Fruit fly (Drosophila melanogaster) whole organism, embryonic: ENCODE results near the gene CG9008.

ENCODE experiments used
- ATbp ChIP-seq: fragments of 200-800 bp; sonication (Bioruptor generic); optimal IDR thresholded peaks from 2 replicates; lab custom pipeline; 2017; ENCODE audit warnings: missing biosample characterization, mild to moderate bottlenecking, missing genetic modification characterization, missing genetic modification reagents
- Abd-B ChIP-seq: fragments of 200-800 bp; sonication (Bioruptor generic); optimal IDR thresholded peaks from 2 replicates; lab custom pipeline; 2018; ENCODE audit warnings: missing biosample characterization, mild to moderate bottlenecking, missing genetic modification characterization, moderate library complexity
- CG10431 ChIP-seq: fragments of 200-800 bp; sonication (Bioruptor generic); optimal IDR thresholded peaks from 3 replicates; lab custom pipeline; 2018; ENCODE audit warnings: missing biosample characterization, mild to moderate bottlenecking, missing genetic modification characterization
- CG10654 ChIP-seq: fragments of 200-800 bp; sonication (Bioruptor generic); optimal IDR thresholded peaks from 2 replicates; lab custom pipeline; 2016; ENCODE audit warnings: missing biosample characterization, missing genetic modification characterization
- CG10959 ChIP-seq: fragments of 200-800 bp; sonication (Bioruptor generic); IDR thresholded peaks from 2 replicates; pipeline ENCODE4 v1.3.6; 2022; ENCODE audit warnings: missing biosample characterization, missing genetic modification characterization
- CG11456 ChIP-seq: fragments of 200-800 bp; sonication (Bioruptor generic); IDR thresholded peaks from 3 replicates; pipeline ENCODE4 v1.3.6; 2022; ENCODE audit warnings: missing biosample characterization, missing genetic modification characterization
- CG11696 ChIP-seq: fragments of 200-800 bp; sonication (Bioruptor generic); IDR thresholded peaks from 2 replicates; pipeline ENCODE4 v1.3.6; 2022; ENCODE audit warnings: missing biosample characterization, missing genetic modification characterization
- CG12071 ChIP-seq: fragments of 200-800 bp; sonication (Bioruptor generic); optimal IDR thresholded peaks from 3 replicates; lab custom pipeline; 2018; ENCODE audit warnings: missing biosample characterization, mild to moderate bottlenecking, missing genetic modification characterization
- CG12104 ChIP-seq: fragments of 200-800 bp; sonication (Bioruptor generic); optimal IDR thresholded peaks from 3 replicates; lab custom pipeline; 2016; ENCODE audit warnings: missing biosample characterization, missing genetic modification characterization
- CG13775 ChIP-seq: fragments of 200-800 bp; sonication (Bioruptor generic); optimal IDR thresholded peaks from 3 replicates; lab custom pipeline; 2017; ENCODE audit warnings: missing biosample characterization, mild to moderate bottlenecking, missing genetic modification characterization
- CG14050 ChIP-seq: fragments of 200-800 bp; sonication (Bioruptor generic); IDR thresholded peaks from 3 replicates; pipeline ENCODE4 v1.3.6; 2022; ENCODE audit warnings: missing biosample characterization, missing genetic modification characterization
- CG1529 ChIP-seq: fragments of 200-800 bp; sonication (Bioruptor generic); optimal IDR thresholded peaks from 3 replicates; lab custom pipeline; 2018; ENCODE audit warnings: missing biosample characterization, missing genetic modification characterization
- CG1603 ChIP-seq: fragments of 200-800 bp; sonication (Bioruptor generic); optimal IDR thresholded peaks from 2 replicates; lab custom pipeline; 2019; ENCODE audit warnings: missing biosample characterization, mild to moderate bottlenecking, missing genetic modification characterization, moderate library complexity
- CG2129 ChIP-seq: fragments of 200-800 bp; sonication (Bioruptor generic); IDR thresholded peaks from 2 replicates; pipeline ENCODE4 v1.3.6; 2022; ENCODE audit warnings: missing biosample characterization, missing genetic modification characterization; ENCODE audit not compliant: partially characterized antibody
- CG33557 ChIP-seq: fragments of 200-800 bp; sonication (Bioruptor generic); optimal IDR thresholded peaks from 2 replicates; lab custom pipeline; 2019; ENCODE audit warnings: missing biosample characterization, mild to moderate bottlenecking, missing genetic modification characterization, moderate library complexity
- CG5180 ChIP-seq: fragments of 200-800 bp; sonication (Bioruptor generic); optimal IDR thresholded peaks from 3 replicates; lab custom pipeline; 2017; ENCODE audit warnings: missing biosample characterization, missing genetic modification characterization, mild to moderate bottlenecking, moderate library complexity, missing genetic modification reagents
- Dek ChIP-seq: fragments of 200-800 bp; sonication (Bioruptor generic); optimal IDR thresholded peaks from 3 replicates; lab custom pipeline; 2019; ENCODE audit warnings: missing biosample characterization, mild to moderate bottlenecking, missing genetic modification characterization, moderate library complexity
- Elba2 ChIP-seq: fragments of 200-800 bp; sonication (Bioruptor generic); optimal IDR thresholded peaks from 3 replicates; lab custom pipeline; 2016; ENCODE audit warnings: missing biosample characterization, missing genetic modification characterization
- Ets65A ChIP-seq: fragments of 200-800 bp; sonication (Bioruptor generic); peaks from one replicate; lab custom pipeline; 2016; ENCODE audit warnings: missing biosample characterization, missing genetic modification characterization
- Fer3 ChIP-seq: fragments of 200-800 bp; sonication (Bioruptor generic); optimal IDR thresholded peaks from 2 replicates; lab custom pipeline; 2018; ENCODE audit warnings: missing biosample characterization, mild to moderate bottlenecking, missing genetic modification characterization, moderate library complexity
- Gsc ChIP-seq: fragments of 200-800 bp; sonication (Bioruptor generic); IDR thresholded peaks from 2 replicates; pipeline ENCODE4 v1.3.6; 2022; ENCODE audit warnings: missing biosample characterization, missing genetic modification characterization
- HLH3B ChIP-seq: fragments of 200-800 bp; sonication (Bioruptor generic); IDR thresholded peaks from 2 replicates; pipeline ENCODE4 v1.3.6; 2022; ENCODE audit warnings: missing biosample characterization, missing genetic modification characterization
- HLH4C ChIP-seq: fragments of 200-800 bp; sonication (Bioruptor generic); IDR thresholded peaks from 3 replicates; pipeline ENCODE4 v1.3.6; 2022; ENCODE audit warnings: missing biosample characterization, missing genetic modification characterization; ENCODE audit not compliant: partially characterized antibody
- Hmx ChIP-seq: fragments of 200-800 bp; sonication (Bioruptor generic); optimal IDR thresholded peaks from 2 replicates; lab custom pipeline; 2016; ENCODE audit warnings: missing biosample characterization, missing genetic modification characterization
- Hr3 ChIP-seq: fragments of 200-800 bp; sonication (Bioruptor generic); optimal IDR thresholded peaks from 3 replicates; lab custom pipeline; 2016; ENCODE audit warnings: missing biosample characterization, missing genetic modification characterization
- Med ChIP-seq: fragments of 200-800 bp; sonication (Bioruptor generic); peaks from one replicate; lab custom pipeline; 2016; ENCODE audit warnings: missing biosample characterization, missing genetic modification characterization, mild to moderate bottlenecking, inconsistent platforms, moderate library complexity
- Mes4 ChIP-seq: fragments of 200-800 bp; sonication (Bioruptor generic); optimal IDR thresholded peaks from 2 replicates; lab custom pipeline; 2016; ENCODE audit warnings: missing biosample characterization, missing genetic modification characterization
- Mrtf ChIP-seq: fragments of 200-800 bp; sonication (Bioruptor generic); IDR thresholded peaks from 3 replicates; pipeline ENCODE4 v1.3.6; 2022; ENCODE audit warnings: missing biosample characterization, missing genetic modification characterization
- Nf-YB ChIP-seq: fragments of 200-800 bp; sonication (Bioruptor generic); optimal IDR thresholded peaks from 3 replicates; lab custom pipeline; 2019; ENCODE audit warnings: missing biosample characterization, mild to moderate bottlenecking, missing genetic modification characterization, moderate library complexity
- Opbp ChIP-seq: fragments of 200-800 bp; sonication (Bioruptor generic); IDR thresholded peaks from 3 replicates; pipeline ENCODE4 v1.3.6; 2022; ENCODE audit warnings: missing biosample characterization, missing genetic modification characterization; ENCODE audit not compliant: partially characterized antibody
- Pdp1 ChIP-seq, 2 experiments: fragments of 200-800 bp; sonication (Bioruptor generic); optimal IDR thresholded peaks; 3 replicates each; lab custom pipeline; 2016; ENCODE audit warnings: missing biosample characterization in 2 of 2, missing genetic modification characterization in 2 of 2, mild to moderate bottlenecking in 1 of 2, moderate library complexity in 1 of 2
- Rfx ChIP-seq: fragments of 200-800 bp; sonication (Bioruptor generic); IDR thresholded peaks from 2 replicates; pipeline ENCODE4 v1.3.6; 2022; ENCODE audit warnings: missing biosample characterization, missing genetic modification characterization
- Side ChIP-seq: fragments of 200-800 bp; sonication (Bioruptor generic); optimal IDR thresholded peaks from 2 replicates; lab custom pipeline; 2016; ENCODE audit warnings: missing biosample characterization, missing genetic modification characterization
- Usf ChIP-seq: fragments of 200-800 bp; sonication (Bioruptor generic); optimal IDR thresholded peaks from 2 replicates; lab custom pipeline; 2017; ENCODE audit warnings: missing genotype, missing biosample characterization, missing genetic modification characterization
- ci ChIP-seq: fragments of 200-800 bp; sonication (Bioruptor generic); IDR thresholded peaks from 3 replicates; pipeline ENCODE4 v1.3.6; 2022; ENCODE audit warnings: missing biosample characterization, missing genetic modification characterization
- inv ChIP-seq: fragments of 200-800 bp; sonication (Bioruptor generic); IDR thresholded peaks from 2 replicates; pipeline ENCODE4 v1.3.6; 2022; ENCODE audit warnings: missing biosample characterization, missing genetic modification characterization; ENCODE audit not compliant: partially characterized antibody
- jigr1 ChIP-seq: fragments of 200-800 bp; sonication (Bioruptor generic); IDR thresholded peaks from 3 replicates; pipeline ENCODE4 v1.3.6; 2022; ENCODE audit warnings: missing biosample characterization, missing genetic modification characterization
- jing ChIP-seq: fragments of 200-800 bp; sonication (Bioruptor generic); optimal IDR thresholded peaks from 2 replicates; lab custom pipeline; 2018; ENCODE audit warnings: missing biosample characterization, mild to moderate bottlenecking, missing genetic modification characterization
- kah ChIP-seq: fragments of 200-800 bp; sonication (Bioruptor generic); optimal IDR thresholded peaks from 2 replicates; lab custom pipeline; 2018; ENCODE audit warnings: missing biosample characterization, mild to moderate bottlenecking, missing genetic modification characterization
- nerfin-2 ChIP-seq: fragments of 200-800 bp; sonication (Bioruptor generic); IDR thresholded peaks from 2 replicates; pipeline ENCODE4 v1.3.6; 2022; ENCODE audit warnings: missing biosample characterization, missing genetic modification characterization; ENCODE audit not compliant: partially characterized antibody
- onecut ChIP-seq: fragments of 200-800 bp; sonication (Bioruptor generic); IDR thresholded peaks from 2 replicates; pipeline ENCODE4 v1.3.6; 2022; ENCODE audit warnings: missing biosample characterization, missing genetic modification characterization
- p53 ChIP-seq: fragments of 200-800 bp; sonication (Bioruptor generic); optimal IDR thresholded peaks from 2 replicates; lab custom pipeline; 2016; ENCODE audit warnings: missing biosample characterization, missing genetic modification characterization
- pnt ChIP-seq: fragments of 200-800 bp; sonication (Bioruptor generic); optimal IDR thresholded peaks from 3 replicates; lab custom pipeline; 2016; ENCODE audit warnings: missing biosample characterization, missing genetic modification characterization
- ranshi ChIP-seq: fragments of 200-800 bp; sonication (Bioruptor generic); IDR thresholded peaks from 2 replicates; pipeline ENCODE4 v1.3.6; 2022; ENCODE audit warnings: missing biosample characterization, missing genetic modification characterization
- ro ChIP-seq: fragments of 200-800 bp; sonication (Bioruptor generic); IDR thresholded peaks from 2 replicates; pipeline ENCODE4 v1.3.6; 2022; ENCODE audit warnings: missing biosample characterization, missing genetic modification characterization
- sc ChIP-seq, 3 experiments: fragments of >200 bp in 2 of 3; fragments of 200-800 bp in 1 of 3; sonication (Bioruptor generic) in 1 of 3; optimal IDR thresholded peaks; 2 replicates in 2 of 3; 3 replicates in 1 of 3; lab custom pipeline; 2017; ENCODE audit warnings: mild to moderate bottlenecking in 1 of 3, missing biosample characterization in 1 of 3, missing genetic modification characterization in 1 of 3, missing genetic modification reagents in 1 of 3
- tup ChIP-seq: fragments of 200-800 bp; sonication (Bioruptor generic); optimal IDR thresholded peaks from 2 replicates; lab custom pipeline; 2016; ENCODE audit warnings: missing biosample characterization, mild to moderate bottlenecking, missing genetic modification characterization, moderate library complexity
- unpg ChIP-seq: fragments of 200-800 bp; sonication (Bioruptor generic); optimal IDR thresholded peaks from 3 replicates; lab custom pipeline; 2018; ENCODE audit warnings: missing biosample characterization, mild to moderate bottlenecking, missing genetic modification characterization, moderate library complexity
- wek ChIP-seq: fragments of 200-800 bp; sonication (Bioruptor generic); optimal IDR thresholded peaks from 3 replicates; lab custom pipeline; 2018; ENCODE audit warnings: missing biosample characterization, mild to moderate bottlenecking, missing genetic modification characterization, moderate library complexity

CG9008 gene

dm6 chr2L:13778648-13779047 is 1.3 kb downstream of the CG9008 start (continued):
- TF ChIP-seq wek (GFP tag; lab: Kevin White, UChicago), result no peak
- TF ChIP-seq jigr1 (GFP tag; lab: Robert Waterston, UW), result no peak
- 0 out of 3 replicates have a peak, but pooled peaks have one; percentile 34 for TF ChIP-seq Mrtf (GFP tag; lab: Robert Waterston, UW)
- TF ChIP-seq Hr3 (GFP tag; lab: Kevin White, UChicago), result peak; percentile 51
- no peak for TF ChIP-seq sc (optimal IDR thresholded peaks at IDR 0.05; lab: Kevin White, UChicago)
- TF ChIP-seq sc (GFP tag; optimal IDR thresholded peaks at IDR 0.05; lab: Kevin White, UChicago), result peak; percentile 36
- no peak; the same call in 2 of the 3 replicates for TF ChIP-seq CG14050
- peak; percentile 35 for TF ChIP-seq CG1603
- TF ChIP-seq HLH3B, result peak; percentile 19; the same call in 1 of the 2 replicates
- peak; percentile 36 for TF ChIP-seq CG10654 (GFP tag; lab: Kevin White, UChicago)
- no peak for TF ChIP-seq CG33557 (GFP tag; lab: Kevin White, UChicago)
- no peak for TF ChIP-seq Usf
- no peak for TF ChIP-seq CG11456 (GFP tag; lab: Robert Waterston, UW)
- peak; percentile 51 for TF ChIP-seq CG12104 (GFP tag; lab: Kevin White, UChicago)
- no peak for TF ChIP-seq CG10959 (GFP tag; lab: Robert Waterston, UW)
- TF ChIP-seq Elba2 (GFP tag; lab: Kevin White, UChicago), result no peak
- TF ChIP-seq unpg (GFP tag; lab: Kevin White, UChicago), result peak; percentile 65
- TF ChIP-seq Abd-B (GFP tag; lab: Kevin White, UChicago), result peak; percentile 67
- TF ChIP-seq Mes4 (GFP tag; lab: Kevin White, UChicago), result peak; percentile 6
- no peak for TF ChIP-seq inv
- TF ChIP-seq p53 (GFP tag; lab: Kevin White, UChicago), result no peak
- TF ChIP-seq Hmx, result peak; percentile 11
- peak; percentile 61 for TF ChIP-seq Nf-YB (GFP tag; lab: Kevin White, UChicago)
- TF ChIP-seq ATbp, result peak; percentile 58

- no peak for TF ChIP-seq ci (GFP tag; lab: Robert Waterston, UW)
- TF ChIP-seq Med (GFP tag; lab: Kevin White, UChicago), result peak; percentile 47
- no peak for TF ChIP-seq Dek
- no peak for TF ChIP-seq ranshi (GFP tag; lab: Robert Waterston, UW)
- TF ChIP-seq Gsc, result no peak
- TF ChIP-seq HLH4C (GFP tag; lab: Robert Waterston, UW), result 0 out of 3 replicates have a peak, but pooled peaks have one; percentile 23
- no peak for TF ChIP-seq CG11456 (GFP tag; lab: Robert Waterston, UW)
- no peak for TF ChIP-seq CG12071 (GFP tag; lab: Kevin White, UChicago)
- no peak for TF ChIP-seq Side
- TF ChIP-seq onecut, result peak; percentile 80
- TF ChIP-seq CG2129 (GFP tag; lab: Robert Waterston, UW), result no peak
- 0 out of 2 replicates have a peak, but pooled peaks have one; percentile 28 for TF ChIP-seq nerfin-2 (GFP tag; lab: Robert Waterston, UW)
- no peak for TF ChIP-seq CG13775 (GFP tag; lab: Kevin White, UChicago)
- no peak for TF ChIP-seq jing
- 0 out of 2 replicates have a peak, but pooled peaks have one; percentile 7 for TF ChIP-seq ro (GFP tag; lab: Robert Waterston, UW)
- no peak for TF ChIP-seq Opbp (GFP tag; lab: Robert Waterston, UW)
- no peak for TF ChIP-seq Rfx (GFP tag; lab: Robert Waterston, UW)
- TF ChIP-seq CG11696 (GFP tag; lab: Robert Waterston, UW), result no peak
- no peak for TF ChIP-seq tup
- TF ChIP-seq CG1529 (GFP tag; lab: Kevin White, UChicago), result no peak
- no peak for TF ChIP-seq kah (GFP tag; lab: Kevin White, UChicago)
- TF ChIP-seq Pdp1 (GFP tag; optimal IDR thresholded peaks at IDR 0.05; lab: Kevin White, UChicago), result peak in 1 of 2 experiments; percentile 4
- TF ChIP-seq Fer3 (tag; lab: Kevin White, UChicago), result no peak
- TF ChIP-seq CG10431 (GFP tag; lab: Kevin White, UChicago), result peak; percentile 32
- TF ChIP-seq pnt (GFP tag; lab: Kevin White, UChicago), result no peak
- TF ChIP-seq Ets65A (GFP tag; lab: Kevin White, UChicago), result peak; percentile 46
- TF ChIP-seq CG5180 (GFP tag; lab: Kevin White, UChicago), result peak; percentile 95
These were observed 2.9 kb downstream of the CG9008 start for dm6 chr2L:13776928-13777686.
